Worm (Caenorhabditis elegans): ENCODE data around the gene dylt-3.

Gene dylt-3

ce11 chrII:8169283-8169682 lies 12.3 kb upstream of the dylt-3 start, which contains the start of gene T05C12.15:
TSS of gene T05C12.15 (plus strand) at chrII:8169583.
- no peak for TF ChIP-seq ZK546.5 (tag; optimal IDR thresholded peaks at IDR 0.05)
- no peak for TF ChIP-seq lin-13 (GFP tag; optimal IDR thresholded peaks at IDR 0.05)

- TF ChIP-seq nhr-23 (tag; optimal IDR thresholded peaks at IDR 0.05) = no peak
- TF ChIP-seq sma-3 (GFP tag; optimal IDR thresholded peaks at IDR 0.05) = no peak
These were observed 11.2 kb upstream of the dylt-3 start, which contains the start of gene T05C12.11 for ce11 chrII:8170374-8170773. TSS of gene T05C12.11 (minus strand) at chrII:8170474.

- TF ChIP-seq sma-9 (GFP tag; optimal IDR thresholded peaks at IDR 0.05) (no peak), sma-9 (tag; optimal IDR thresholded peaks at IDR 0.05) (no peak), unc-39 (tag; optimal IDR thresholded peaks at IDR 0.05) (no peak), ztf-4 (tag; optimal IDR thresholded peaks at IDR 0.05) (no peak), aly-2 (tag; optimal IDR thresholded peaks at IDR 0.05) (no peak), nhr-25 (tag; optimal IDR thresholded peaks at IDR 0.05) (no peak), nhr-12 (tag; optimal IDR thresholded peaks at IDR 0.05) (no peak), crh-2 (tag; optimal IDR thresholded peaks at IDR 0.05) (no peak), ztf-11 (tag; optimal IDR thresholded peaks at IDR 0.05) (no peak), nhr-6 (tag; optimal IDR thresholded peaks at IDR 0.05) (no peak), nhr-129 (tag; optimal IDR thresholded peaks at IDR 0.05) (no peak), ama-1 (optimal IDR thresholded peaks at IDR 0.05) (no peak), Y55F3AM.14 (GFP tag; optimal IDR thresholded peaks at IDR 0.05) (no peak), lsy-2 (tag; optimal IDR thresholded peaks at IDR 0.05) (no peak), C34F6.9 (tag; optimal IDR thresholded peaks at IDR 0.05) (no peak), peb-1 (tag; optimal IDR thresholded peaks at IDR 0.05) (no peak), mab-5 (tag; optimal IDR thresholded peaks at IDR 0.05) (no peak)
These were observed 8.1 kb upstream of the dylt-3 start, which contains the start of the genes decr-1.3 and T05C12.1 for ce11 chrII:8173449-8173848. TSS of gene decr-1.3 (minus strand) at chrII:8173549. TSS of gene T05C12.1 (plus strand) at chrII:8173680.

- TF ChIP-seq elt-3 (tag; optimal IDR thresholded peaks at IDR 0.05) (no peak), nhr-23 (tag; optimal IDR thresholded peaks at IDR 0.05) (no peak), lin-11 (tag; optimal IDR thresholded peaks at IDR 0.05) (no peak), sem-4 (tag; optimal IDR thresholded peaks at IDR 0.05) (no peak), ztf-4 (tag; optimal IDR thresholded peaks at IDR 0.05) (no peak), nhr-12 (tag; optimal IDR thresholded peaks at IDR 0.05) (no peak), mab-5 (tag; optimal IDR thresholded peaks at IDR 0.05) (no peak), fos-1 (tag; optimal IDR thresholded peaks at IDR 0.05) (no peak), ztf-1 (GFP tag; conservative IDR thresholded peaks at IDR 0.05) (no peak), peb-1 (tag; optimal IDR thresholded peaks at IDR 0.05) (no peak), sma-9 (GFP tag; optimal IDR thresholded peaks at IDR 0.05) (no peak), sma-9 (tag; optimal IDR thresholded peaks at IDR 0.05) (no peak), sma-3 (GFP tag; optimal IDR thresholded peaks at IDR 0.05) (no peak)
These were observed 7.4 kb upstream of the dylt-3 start for ce11 chrII:8174148-8174547.

ce11 chrII:8177095-8177494 lies 4.4 kb upstream of the dylt-3 start, which contains the start of gene acr-14:
TSS of gene acr-14 (minus strand) at chrII:8177195.
- TF ChIP-seq blmp-1 (tag; optimal IDR thresholded peaks at IDR 0.05; ENCODE audit: insufficient read depth) (no peak), lsy-2 (tag; optimal IDR thresholded peaks at IDR 0.05) (no peak)

- TF ChIP-seq sma-3 (GFP tag; optimal IDR thresholded peaks at IDR 0.05) (no peak), blmp-1 (tag; optimal IDR thresholded peaks at IDR 0.05; ENCODE audit: insufficient read depth) (no peak), gmeb-1 (tag; optimal IDR thresholded peaks at IDR 0.05) (no peak), nhr-21 (tag; optimal IDR thresholded peaks at IDR 0.05) (no peak), dmd-4 (tag; optimal IDR thresholded peaks at IDR 0.05) (no peak), nhr-77 (tag; optimal IDR thresholded peaks at IDR 0.05) (no peak)
These were observed 2.9 kb upstream of the dylt-3 start for ce11 chrII:8178614-8179013.

- TF ChIP-seq elt-3 (tag; optimal IDR thresholded peaks at IDR 0.05) = no peak
- TF ChIP-seq mdl-1 (tag; optimal IDR thresholded peaks at IDR 0.05) = no peak
- TF ChIP-seq unc-62 (GFP tag; optimal IDR thresholded peaks at IDR 0.05) = no peak
- TF ChIP-seq ama-1 (optimal IDR thresholded peaks at IDR 0.05) = no peak
- no peak for TF ChIP-seq lin-11 (tag; optimal IDR thresholded peaks at IDR 0.05)
- no peak for TF ChIP-seq crh-2 (tag; optimal IDR thresholded peaks at IDR 0.05)
- TF ChIP-seq ceh-16 (tag; optimal IDR thresholded peaks at IDR 0.05) = no peak
- no peak for TF ChIP-seq ztf-11 (tag; optimal IDR thresholded peaks at IDR 0.05)
- no peak for TF ChIP-seq skn-1 (tag; optimal IDR thresholded peaks at IDR 0.05)
- no peak for TF ChIP-seq nhr-25 (tag; optimal IDR thresholded peaks at IDR 0.05)
- no peak for TF ChIP-seq nhr-77 (tag; optimal IDR thresholded peaks at IDR 0.05)
- TF ChIP-seq nhr-12 (tag; optimal IDR thresholded peaks at IDR 0.05) = no peak
- TF ChIP-seq nhr-237 (tag; optimal IDR thresholded peaks at IDR 0.05) = no peak
- TF ChIP-seq elt-1 (tag; optimal IDR thresholded peaks at IDR 0.05) = no peak
- no peak for TF ChIP-seq ztf-4 (tag; optimal IDR thresholded peaks at IDR 0.05)
- TF ChIP-seq sma-9 (GFP tag; optimal IDR thresholded peaks at IDR 0.05) = no peak
- TF ChIP-seq sma-9 (tag; optimal IDR thresholded peaks at IDR 0.05) = no peak
- no peak for TF ChIP-seq zag-1 (tag; optimal IDR thresholded peaks at IDR 0.05)
- no peak for TF ChIP-seq nhr-6 (tag; optimal IDR thresholded peaks at IDR 0.05)
- TF ChIP-seq nhr-10 (tag; optimal IDR thresholded peaks at IDR 0.05) = no peak
- no peak for TF ChIP-seq alr-1 (tag; optimal IDR thresholded peaks at IDR 0.05)
These were observed 1.3 kb upstream of the dylt-3 start, which contains the start of gene T05C12.4 for ce11 chrII:8180281-8180680. TSS of gene T05C12.4 (minus strand) at chrII:8180381.
